Fruit fly (Drosophila melanogaster) whole organism, prepupa: ENCODE measurements around the gene bun.

Experiments
- Blimp-1 ChIP-seq: fragments of 200-800 bp; sonication (Bioruptor generic); optimal IDR thresholded peaks from 3 replicates; lab custom pipeline; 2017; ENCODE audit warnings: missing biosample characterization, missing genetic modification characterization, mild to moderate bottlenecking, moderate library complexity, missing genetic modification reagents
- CG10631 ChIP-seq: fragments of 200-800 bp; sonication (Bioruptor generic); optimal IDR thresholded peaks from 2 replicates; lab custom pipeline; 2016; ENCODE audit warnings: missing biosample characterization, missing genetic modification characterization
- CG10669 ChIP-seq: fragments of 200-800 bp; sonication (Bioruptor generic); optimal IDR thresholded peaks from 3 replicates; lab custom pipeline; 2018; ENCODE audit warnings: missing biosample characterization, mild to moderate bottlenecking, missing genetic modification characterization, moderate library complexity
- CG11294 ChIP-seq: fragments of 200-800 bp; sonication (Bioruptor generic); IDR thresholded peaks from 2 replicates; pipeline ENCODE4 v1.3.6; 2022; ENCODE audit warnings: missing biosample characterization, missing genetic modification characterization
- CG11902 ChIP-seq: fragments of 200-800 bp; sonication (Bioruptor generic); optimal IDR thresholded peaks from 3 replicates; lab custom pipeline; 2016; ENCODE audit warnings: missing biosample characterization, missing genetic modification characterization
- CG15336 ChIP-seq: fragments of 200-800 bp; sonication (Bioruptor generic); IDR thresholded peaks from 2 replicates; pipeline ENCODE4 v1.3.6; 2022; ENCODE audit warnings: missing biosample characterization, missing genetic modification characterization
- CG1621 ChIP-seq: fragments of 200-800 bp; sonication (Bioruptor generic); optimal IDR thresholded peaks from 3 replicates; lab custom pipeline; 2018; ENCODE audit warnings: missing biosample characterization, mild to moderate bottlenecking, missing genetic modification characterization
- CG16779 ChIP-seq: fragments of 200-800 bp; sonication (Bioruptor generic); optimal IDR thresholded peaks from 3 replicates; lab custom pipeline; 2017; ENCODE audit warnings: missing biosample characterization, mild to moderate bottlenecking, missing genetic modification characterization
- CG3032 ChIP-seq: fragments of 200-800 bp; optimal IDR thresholded peaks from 2 replicates; lab custom pipeline; 2019; ENCODE audit warnings: missing biosample characterization, mild to moderate bottlenecking, missing genetic modification characterization, moderate library complexity
- CG31627 ChIP-seq: fragments of 200-800 bp; sonication (Bioruptor generic); optimal IDR thresholded peaks from 3 replicates; lab custom pipeline; 2016; ENCODE audit warnings: missing biosample characterization, missing genetic modification characterization
- CG3919 ChIP-seq: fragments of 200-800 bp; sonication (Bioruptor generic); optimal IDR thresholded peaks from 3 replicates; lab custom pipeline; 2016; ENCODE audit warnings: missing biosample characterization, missing genetic modification characterization
- CG4318 ChIP-seq: fragments of 200-800 bp; sonication (Bioruptor generic); optimal IDR thresholded peaks from 3 replicates; lab custom pipeline; 2017; ENCODE audit warnings: missing biosample characterization, mild to moderate bottlenecking, missing genetic modification characterization
- CG6163 ChIP-seq: fragments of 200-800 bp; sonication (Bioruptor generic); IDR thresholded peaks from 3 replicates; pipeline ENCODE4 v1.3.6; 2022; ENCODE audit warnings: missing biosample characterization, missing genetic modification characterization
- CG6276 ChIP-seq: fragments of 200-800 bp; sonication (Bioruptor generic); optimal IDR thresholded peaks from 2 replicates; lab custom pipeline; 2017; ENCODE audit warnings: missing biosample characterization, mild to moderate bottlenecking, missing genetic modification characterization
- CG6792 ChIP-seq: fragments of 200-800 bp; sonication (Bioruptor generic); optimal IDR thresholded peaks from 3 replicates; lab custom pipeline; 2016; ENCODE audit warnings: missing biosample characterization, missing genetic modification characterization
- CG6808 ChIP-seq: fragments of 200-800 bp; sonication (Bioruptor generic); optimal IDR thresholded peaks from 3 replicates; lab custom pipeline; 2017; ENCODE audit warnings: missing biosample characterization, missing genetic modification characterization, mild to moderate bottlenecking, moderate library complexity, missing genetic modification reagents
- CG6854 ChIP-seq: fragments of 200-800 bp; sonication (Bioruptor generic); optimal IDR thresholded peaks from 2 replicates; lab custom pipeline; 2017; ENCODE audit warnings: missing biosample characterization, mild to moderate bottlenecking, missing genetic modification characterization
- CG7368 ChIP-seq: fragments of 200-800 bp; sonication (Bioruptor generic); optimal IDR thresholded peaks from 3 replicates; lab custom pipeline; 2016; ENCODE audit warnings: missing biosample characterization, missing genetic modification characterization
- CG8119 ChIP-seq: fragments of 200-800 bp; sonication (Bioruptor generic); IDR thresholded peaks from 3 replicates; pipeline ENCODE4 v1.3.6; 2022; ENCODE audit warnings: missing biosample characterization, missing genetic modification characterization
- CG8319 ChIP-seq: fragments of 200-800 bp; sonication (Bioruptor generic); optimal IDR thresholded peaks from 3 replicates; lab custom pipeline; 2016; ENCODE audit warnings: missing biosample characterization, missing genetic modification characterization
- CG8632 ChIP-seq: fragments of 200-800 bp; sonication (Bioruptor generic); optimal IDR thresholded peaks from 3 replicates; lab custom pipeline; 2016; ENCODE audit warnings: missing biosample characterization, missing genetic modification characterization
- CG9139 ChIP-seq: fragments of 200-800 bp; sonication (Bioruptor generic); optimal IDR thresholded peaks from 3 replicates; lab custom pipeline; 2017; ENCODE audit warnings: missing biosample characterization, mild to moderate bottlenecking, missing genetic modification characterization
- Eip75B ChIP-seq: fragments of 200-800 bp; sonication (Bioruptor generic); optimal IDR thresholded peaks from 3 replicates; lab custom pipeline; 2016; ENCODE audit warnings: missing biosample characterization, missing genetic modification characterization
- Eip78C ChIP-seq: fragments of 200-800 bp; sonication (Bioruptor generic); peaks from one replicate; lab custom pipeline; 2016; ENCODE audit warnings: missing biosample characterization, missing genetic modification characterization
- Eip93F ChIP-seq: fragments of 200-800 bp; sonication (Bioruptor generic); optimal IDR thresholded peaks from 2 replicates; lab custom pipeline; 2016; ENCODE audit warnings: missing biosample characterization, mild to moderate bottlenecking, missing genetic modification characterization
- Ets21C ChIP-seq: fragments of 200-800 bp; sonication (Bioruptor generic); optimal IDR thresholded peaks from 3 replicates; lab custom pipeline; 2016; ENCODE audit warnings: missing biosample characterization, missing genetic modification characterization
- Gug ChIP-seq: fragments of 200-800 bp; sonication (Bioruptor generic); IDR thresholded peaks from 2 replicates; pipeline ENCODE4 v1.3.6; 2022; ENCODE audit warnings: missing biosample characterization, missing genetic modification characterization
- Hr38 ChIP-seq: sonication (Bioruptor generic); optimal IDR thresholded peaks from 2 replicates; lab custom pipeline; 2016; ENCODE audit warnings: missing biosample characterization, missing genetic modification characterization
- Hr39 ChIP-seq: fragments of 200-800 bp; sonication (Bioruptor generic); optimal IDR thresholded peaks from 2 replicates; lab custom pipeline; 2016; ENCODE audit warnings: missing biosample characterization, missing genetic modification characterization
- Hr4 ChIP-seq: fragments of 200-800 bp; sonication (Bioruptor generic); optimal IDR thresholded peaks from 3 replicates; lab custom pipeline; 2016; ENCODE audit warnings: missing biosample characterization, missing genetic modification characterization
- Lpt ChIP-seq: fragments of 200-800 bp; sonication (Bioruptor generic); optimal IDR thresholded peaks from 3 replicates; lab custom pipeline; 2016; ENCODE audit warnings: missing biosample characterization, missing genetic modification characterization
- Met ChIP-seq: fragments of 200-800 bp; sonication (Bioruptor generic); optimal IDR thresholded peaks from 3 replicates; lab custom pipeline; 2016; ENCODE audit warnings: missing biosample characterization, missing genetic modification characterization
- Smox ChIP-seq: fragments of 200-800 bp; sonication (Bioruptor generic); optimal IDR thresholded peaks from 3 replicates; lab custom pipeline; 2016; ENCODE audit warnings: missing biosample characterization, missing genetic modification characterization
- Sox15 ChIP-seq: fragments of 200-800 bp; sonication (Bioruptor generic); optimal IDR thresholded peaks from 3 replicates; lab custom pipeline; 2016; ENCODE audit warnings: missing biosample characterization, missing genetic modification characterization
- achi ChIP-seq: fragments of 200-800 bp; sonication (Bioruptor generic); optimal IDR thresholded peaks from 3 replicates; lab custom pipeline; 2016; ENCODE audit warnings: missing biosample characterization, missing genetic modification characterization
- acj6 ChIP-seq: fragments of 200-800 bp; sonication (Bioruptor generic); optimal IDR thresholded peaks from 3 replicates; lab custom pipeline; 2016; ENCODE audit warnings: missing biosample characterization, missing genetic modification characterization
- cyc ChIP-seq: fragments of 200-800 bp; sonication (Bioruptor generic); optimal IDR thresholded peaks from 3 replicates; lab custom pipeline; 2016; ENCODE audit warnings: missing biosample characterization, missing genetic modification characterization
- eg ChIP-seq: fragments of 200-800 bp; sonication (Bioruptor generic); IDR thresholded peaks from 3 replicates; pipeline ENCODE4 v1.3.6; 2022; ENCODE audit warnings: missing biosample characterization, missing genetic modification characterization
- esn ChIP-seq: fragments of 200-800 bp; sonication (Bioruptor generic); optimal IDR thresholded peaks from 2 replicates; lab custom pipeline; 2016; ENCODE audit warnings: missing biosample characterization, mild to moderate bottlenecking, missing genetic modification characterization, moderate library complexity
- fd59A ChIP-seq: fragments of 200-800 bp; sonication (Bioruptor generic); optimal IDR thresholded peaks from 2 replicates; lab custom pipeline; 2017; ENCODE audit warnings: missing biosample characterization, mild to moderate bottlenecking, missing genetic modification characterization, missing genetic modification reagents
- fkh ChIP-seq: fragments of 200-800 bp; sonication (Bioruptor generic); optimal IDR thresholded peaks from 3 replicates; lab custom pipeline; 2017; ENCODE audit warnings: missing biosample characterization, mild to moderate bottlenecking, missing genetic modification characterization, moderate library complexity
- lz ChIP-seq: fragments of 200-800 bp; sonication (Bioruptor generic); optimal IDR thresholded peaks from 3 replicates; lab custom pipeline; 2016; ENCODE audit warnings: missing biosample characterization, missing genetic modification characterization
- net ChIP-seq: fragments of 200-800 bp; sonication (Bioruptor generic); optimal IDR thresholded peaks from 3 replicates; lab custom pipeline; 2016; ENCODE audit warnings: missing biosample characterization, missing genetic modification characterization
- pdm3 ChIP-seq: fragments of 200-800 bp; sonication (Bioruptor generic); optimal IDR thresholded peaks from 3 replicates; lab custom pipeline; 2016; ENCODE audit warnings: missing biosample characterization, missing genetic modification characterization
- spab ChIP-seq: fragments of 200-800 bp; sonication (Bioruptor generic); optimal IDR thresholded peaks from 2 replicates; lab custom pipeline; 2017; ENCODE audit warnings: missing biosample characterization, mild to moderate bottlenecking, missing genetic modification characterization, missing genetic modification reagents
- ss ChIP-seq, 2 experiments: fragments of 200-800 bp; sonication (Bioruptor generic); optimal IDR thresholded peaks; 2 replicates in 1 of 2; 3 replicates in 1 of 2; lab custom pipeline; 2017 to 2018; ENCODE audit warnings: mild to moderate bottlenecking in 2 of 2, missing biosample characterization in 2 of 2, missing genetic modification characterization in 2 of 2, moderate library complexity in 1 of 2
- topi ChIP-seq: fragments of 200-800 bp; sonication (Bioruptor generic); optimal IDR thresholded peaks from 3 replicates; lab custom pipeline; 2016; ENCODE audit warnings: missing biosample characterization, missing genetic modification characterization
- vri ChIP-seq: fragments of 200-800 bp; sonication (Bioruptor generic); optimal IDR thresholded peaks from 3 replicates; lab custom pipeline; 2016; ENCODE audit warnings: missing biosample characterization, mild to moderate bottlenecking, missing genetic modification characterization

bun gene

dm6 chr2L:12427487-12428101, 118.8 kb downstream of the bun start, which contains the start of the genes CG5446 and Trm1 (continued):
- TF ChIP-seq achi (peak; percentile 78), pdm3 (peak; percentile 43), Blimp-1 (peak; percentile 27), CG16779 (tag; lab: Kevin White, UChicago) (peak; percentile 45), CG6163 (GFP tag; lab: Robert Waterston, UW) (0 out of 3 replicates have a peak, but pooled peaks have one; percentile 27), CG8632 (peak; percentile 68), Hr39 (GFP tag; lab: Kevin White, UChicago) (no peak), acj6 (peak; percentile 52), Ets21C (GFP tag; lab: Kevin White, UChicago) (no peak), ss (GFP tag; optimal IDR thresholded peaks at IDR 0.05; lab: Kevin White, UChicago) (peak; percentile 34 to 63), net (GFP tag; lab: Kevin White, UChicago) (peak; percentile 43), Eip78C (GFP tag; lab: Kevin White, UChicago) (peak; percentile 83), CG1621 (no peak), CG11294 (no peak; the same call in 1 of the 2 replicates), Sox15 (GFP tag; lab: Kevin White, UChicago) (peak; percentile 8), CG3919 (GFP tag; lab: Kevin White, UChicago) (peak; percentile 62), esn (GFP tag; lab: Kevin White, UChicago) (peak; percentile 66), CG6808 (GFP tag; lab: Kevin White, UChicago) (peak; percentile 33), spab (GFP tag; lab: Kevin White, UChicago) (no peak), CG9139 (GFP tag; lab: Kevin White, UChicago) (peak; percentile 40), Smox (GFP tag; lab: Kevin White, UChicago) (peak; percentile 23), eg (GFP tag; lab: Robert Waterston, UW) (peak; percentile 23; the same call in 1 of the 3 replicates), CG10631 (GFP tag; lab: Kevin White, UChicago) (peak; percentile 82), CG31627 (GFP tag; lab: Kevin White, UChicago) (peak; percentile 22), CG7368 (GFP tag; lab: Kevin White, UChicago) (peak; percentile 32), CG6276 (GFP tag; lab: Kevin White, UChicago) (no peak), CG10669 (peak; percentile 33), fd59A (GFP tag; lab: Kevin White, UChicago) (no peak), Eip75B (peak; percentile 33), cyc (GFP tag; lab: Kevin White, UChicago) (peak; percentile 26)

- peak; percentile 48 for TF ChIP-seq topi
- no peak for TF ChIP-seq CG8119 (GFP tag; lab: Robert Waterston, UW)
- TF ChIP-seq CG3032, result peak; percentile 40
- TF ChIP-seq Ets21C (GFP tag; lab: Kevin White, UChicago), result peak; percentile 2
- TF ChIP-seq CG6854 (GFP tag; lab: Kevin White, UChicago), result no peak
- peak; percentile 67 for TF ChIP-seq CG31627 (GFP tag; lab: Kevin White, UChicago)
- TF ChIP-seq Hr4, result peak; percentile 19
- peak; percentile 15 for TF ChIP-seq acj6
- TF ChIP-seq Lpt (GFP tag; lab: Kevin White, UChicago), result no peak
- TF ChIP-seq CG3919 (GFP tag; lab: Kevin White, UChicago), result peak; percentile 55
- TF ChIP-seq CG11902 (GFP tag; lab: Kevin White, UChicago), result no peak
- no peak for TF ChIP-seq CG8319 (GFP tag; lab: Kevin White, UChicago)
- no peak for TF ChIP-seq CG8632
- TF ChIP-seq Gug (GFP tag; lab: Robert Waterston, UW), result no peak
- TF ChIP-seq fkh (GFP tag; lab: Kevin White, UChicago), result no peak
- peak; percentile 78 for TF ChIP-seq Eip78C (GFP tag; lab: Kevin White, UChicago)
- TF ChIP-seq CG6792 (GFP tag; lab: Kevin White, UChicago), result peak; percentile 9
- peak; percentile 66 for TF ChIP-seq cyc (GFP tag; lab: Kevin White, UChicago)
- TF ChIP-seq achi, result peak; percentile 11
- no peak for TF ChIP-seq CG4318 (GFP tag; lab: Kevin White, UChicago)
- TF ChIP-seq pdm3, result peak; percentile 56
- peak; percentile 71 for TF ChIP-seq esn (GFP tag; lab: Kevin White, UChicago)
- no peak for TF ChIP-seq Sox15 (GFP tag; lab: Kevin White, UChicago)
- TF ChIP-seq CG10669, result peak; percentile 2
- TF ChIP-seq CG6276 (GFP tag; lab: Kevin White, UChicago), result no peak
- peak; percentile 60 for TF ChIP-seq Met (GFP tag; lab: Kevin White, UChicago)
- no peak for TF ChIP-seq CG6163 (GFP tag; lab: Robert Waterston, UW)
- peak; percentile 17 for TF ChIP-seq vri (GFP tag; lab: Kevin White, UChicago)
- peak; percentile 41 for TF ChIP-seq Smox (GFP tag; lab: Kevin White, UChicago)
- no peak for TF ChIP-seq CG15336 (GFP tag; lab: Robert Waterston, UW)
- no peak for TF ChIP-seq Hr38
- TF ChIP-seq Eip93F (GFP tag; lab: Kevin White, UChicago), result no peak
- TF ChIP-seq lz (GFP tag; lab: Kevin White, UChicago), result peak; percentile 69
Observed at dm6 chr2L:12424555-12424954, 121.9 kb downstream of the bun start, which contains the start of gene Fam92. TSS of gene Fam92 (plus strand) at chr2L:12424904.
